Fruit fly (Drosophila melanogaster): Measurements from ENCODE around the gene 5-HT2B.

DNA sequence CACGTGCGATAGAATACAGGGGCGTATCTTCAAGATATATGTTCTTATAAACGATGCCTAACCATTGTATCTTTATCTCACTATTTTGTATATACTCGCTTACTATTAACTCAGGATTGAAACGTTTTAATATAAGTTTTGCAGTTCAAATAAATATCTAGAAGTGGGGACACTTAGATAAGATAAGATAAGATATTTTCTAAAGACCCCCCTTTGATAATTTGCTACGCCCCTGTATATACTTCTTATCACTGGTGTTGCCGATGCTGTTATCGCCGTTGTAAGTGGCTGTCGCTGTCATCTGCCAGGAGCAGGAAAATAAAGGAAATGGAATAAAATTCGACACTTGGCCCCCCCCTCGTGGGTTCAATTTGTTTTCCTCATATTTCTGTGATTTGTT is 38.1 kb downstream of the 5-HT2B start:
- TF ChIP-seq psq (optimal IDR thresholded peaks at IDR 0.05) = no peak
- TF ChIP-seq ttk (optimal IDR thresholded peaks at IDR 0.05) = no peak
- no peak for TF ChIP-seq insv (optimal IDR thresholded peaks at IDR 0.05)
- no peak for TF ChIP-seq h (optimal IDR thresholded peaks at IDR 0.05)
- no peak for TF ChIP-seq Sin3A (optimal IDR thresholded peaks at IDR 0.05)
